Fruit fly (Drosophila melanogaster) whole organism, embryonic: ENCODE results near the gene Ser12.

Experiments used
- BtbVII ChIP-seq: fragments of 200-800 bp; sonication (Bioruptor generic); optimal IDR thresholded peaks from 3 replicates; lab custom pipeline; 2017; ENCODE audit warnings: missing biosample characterization, mild to moderate bottlenecking, missing genetic modification characterization
- CG11456 ChIP-seq: fragments of 200-800 bp; sonication (Bioruptor generic); IDR thresholded peaks from 3 replicates; pipeline ENCODE4 v1.3.6; 2022; ENCODE audit warnings: missing biosample characterization, missing genetic modification characterization
- CG11560 ChIP-seq: fragments of 200-800 bp; sonication (Bioruptor generic); IDR thresholded peaks from 3 replicates; pipeline ENCODE4 v1.3.6; 2022; ENCODE audit warnings: missing biosample characterization, missing genetic modification characterization
- CG13894 ChIP-seq: fragments of 200-800 bp; sonication (Bioruptor generic); optimal IDR thresholded peaks from 3 replicates; lab custom pipeline; 2018; ENCODE audit warnings: missing biosample characterization, mild to moderate bottlenecking, missing genetic modification characterization, moderate library complexity
- CG15269 ChIP-seq: fragments of 200-800 bp; sonication (Bioruptor generic); optimal IDR thresholded peaks from 2 replicates; lab custom pipeline; 2018; ENCODE audit warnings: missing biosample characterization, mild to moderate bottlenecking, missing genetic modification characterization, moderate library complexity
- CG1603 ChIP-seq: fragments of 200-800 bp; sonication (Bioruptor generic); optimal IDR thresholded peaks from 2 replicates; lab custom pipeline; 2019; ENCODE audit warnings: missing biosample characterization, mild to moderate bottlenecking, missing genetic modification characterization, moderate library complexity
- CG1647 ChIP-seq: fragments of 200-800 bp; sonication (Bioruptor generic); optimal IDR thresholded peaks from 3 replicates; lab custom pipeline; 2016; ENCODE audit warnings: missing biosample characterization, missing genetic modification characterization
- CG17361 ChIP-seq: fragments of 200-800 bp; sonication (Bioruptor generic); IDR thresholded peaks from 3 replicates; pipeline ENCODE4 v1.3.6; 2022; ENCODE audit warnings: missing biosample characterization, missing genetic modification characterization
- CG17802 ChIP-seq: fragments of 200-800 bp; sonication (Bioruptor generic); optimal IDR thresholded peaks from 2 replicates; lab custom pipeline; 2018; ENCODE audit warnings: missing biosample characterization, mild to moderate bottlenecking, missing genetic modification characterization, moderate library complexity
- CG2712 ChIP-seq: fragments of 200-800 bp; optimal IDR thresholded peaks from 3 replicates; lab custom pipeline; 2019; ENCODE audit warnings: missing biosample characterization, mild to moderate bottlenecking, missing genetic modification characterization, moderate library complexity
- CG3065 ChIP-seq: fragments of 200-800 bp; sonication (Bioruptor generic); optimal IDR thresholded peaks from 2 replicates; lab custom pipeline; 2016; ENCODE audit warnings: missing biosample characterization, missing genetic modification characterization
- CG31388 ChIP-seq: fragments of 200-800 bp; sonication (Bioruptor generic); optimal IDR thresholded peaks from 2 replicates; lab custom pipeline; 2016; ENCODE audit warnings: missing biosample characterization, missing genetic modification characterization
- CG3838 ChIP-seq: fragments of 200-800 bp; sonication (Bioruptor generic); optimal IDR thresholded peaks from 3 replicates; lab custom pipeline; 2016; ENCODE audit warnings: missing biosample characterization, missing genetic modification characterization
- CG7271 ChIP-seq: fragments of 200-800 bp; sonication (Bioruptor generic); optimal IDR thresholded peaks from 2 replicates; lab custom pipeline; 2018; ENCODE audit warnings: missing biosample characterization, mild to moderate bottlenecking, missing genetic modification characterization, moderate library complexity
- CG7745 ChIP-seq: fragments of 200-800 bp; sonication (Bioruptor generic); optimal IDR thresholded peaks from 2 replicates; lab custom pipeline; 2018; ENCODE audit warnings: missing biosample characterization, mild to moderate bottlenecking, missing genetic modification characterization, moderate library complexity
- CG7987 ChIP-seq: fragments of 200-800 bp; sonication (Bioruptor generic); optimal IDR thresholded peaks from 2 replicates; lab custom pipeline; 2018; ENCODE audit warnings: missing biosample characterization, mild to moderate bottlenecking, missing genetic modification characterization, moderate library complexity
- Dbx ChIP-seq: fragments of 200-800 bp; sonication (Bioruptor generic); IDR thresholded peaks from 3 replicates; pipeline ENCODE4 v1.3.6; 2022; ENCODE audit warnings: missing biosample characterization, missing genetic modification characterization
- Dip3 ChIP-seq: fragments of 200-800 bp; sonication (Bioruptor generic); optimal IDR thresholded peaks from 3 replicates; lab custom pipeline; 2016; ENCODE audit warnings: missing biosample characterization, missing genetic modification characterization
- Dp ChIP-seq: fragments of 200-800 bp; sonication (Bioruptor generic); optimal IDR thresholded peaks from 2 replicates; lab custom pipeline; 2018; ENCODE audit warnings: missing biosample characterization, mild to moderate bottlenecking, missing genetic modification characterization, moderate library complexity
- ERR ChIP-seq: fragments of 200-800 bp; sonication (Bioruptor generic); optimal IDR thresholded peaks from 2 replicates; lab custom pipeline; 2016; ENCODE audit warnings: missing biosample characterization, missing genetic modification characterization
- GATAe ChIP-seq: fragments of 200-800 bp; sonication (Bioruptor generic); conservative IDR thresholded peaks from 2 replicates; pipeline ENCODE4 v1.3.6; 2022; ENCODE audit warnings: missing biosample characterization, missing genetic modification characterization
- Hmr ChIP-seq: fragments of 200-800 bp; sonication (Bioruptor generic); optimal IDR thresholded peaks from 3 replicates; lab custom pipeline; 2017; ENCODE audit warnings: mild to moderate bottlenecking, missing biosample characterization, missing genetic modification reagents, missing genetic modification characterization
- Hmx ChIP-seq: fragments of 200-800 bp; sonication (Bioruptor generic); optimal IDR thresholded peaks from 2 replicates; lab custom pipeline; 2016; ENCODE audit warnings: missing biosample characterization, missing genetic modification characterization
- Lim3 ChIP-seq: fragments of 200-800 bp; sonication (Bioruptor generic); IDR thresholded peaks from 2 replicates; pipeline ENCODE4 v1.3.6; 2022; ENCODE audit warnings: missing biosample characterization, missing genetic modification characterization
- Mes4 ChIP-seq: fragments of 200-800 bp; sonication (Bioruptor generic); optimal IDR thresholded peaks from 2 replicates; lab custom pipeline; 2016; ENCODE audit warnings: missing biosample characterization, missing genetic modification characterization
- Optix ChIP-seq: fragments of 200-800 bp; sonication (Bioruptor generic); IDR thresholded peaks from 3 replicates; pipeline ENCODE4 v1.3.6; 2022; ENCODE audit warnings: missing biosample characterization, missing genetic modification characterization
- Sin3A ChIP-seq: fragments of >200 bp; optimal IDR thresholded peaks from 2 replicates; lab custom pipeline; 2018
- Sry-β ChIP-seq: fragments of 200-800 bp; sonication (Bioruptor generic); optimal IDR thresholded peaks from 2 replicates; lab custom pipeline; 2018; ENCODE audit warnings: missing biosample characterization, mild to moderate bottlenecking, missing genetic modification characterization, moderate library complexity
- az2 ChIP-seq: fragments of 200-800 bp; sonication (Bioruptor generic); optimal IDR thresholded peaks from 3 replicates; lab custom pipeline; 2016; ENCODE audit warnings: missing biosample characterization, missing genetic modification characterization
- cato ChIP-seq: fragments of 200-800 bp; sonication (Bioruptor generic); optimal IDR thresholded peaks from 2 replicates; lab custom pipeline; 2016; ENCODE audit warnings: missing biosample characterization, missing genetic modification characterization, borderline replicate concordance
- chn ChIP-seq: fragments of 200-800 bp; sonication (Bioruptor generic); optimal IDR thresholded peaks from 2 replicates; lab custom pipeline; 2016; ENCODE audit warnings: missing biosample characterization, missing genetic modification characterization
- ci ChIP-seq: fragments of 200-800 bp; sonication (Bioruptor generic); IDR thresholded peaks from 3 replicates; pipeline ENCODE4 v1.3.6; 2022; ENCODE audit warnings: missing biosample characterization, missing genetic modification characterization
- crc ChIP-seq: fragments of 200-800 bp; sonication (Bioruptor generic); optimal IDR thresholded peaks from 2 replicates; lab custom pipeline; 2016; ENCODE audit warnings: missing biosample characterization, missing genetic modification characterization
- dimm ChIP-seq: fragments of 200-800 bp; sonication (Bioruptor generic); IDR thresholded peaks from 2 replicates; pipeline ENCODE4 v1.3.6; 2022; ENCODE audit warnings: missing biosample characterization, missing genetic modification characterization
- fd64A ChIP-seq: fragments of 200-800 bp; sonication (Bioruptor generic); optimal IDR thresholded peaks from 3 replicates; lab custom pipeline; 2018; ENCODE audit warnings: missing biosample characterization, mild to moderate bottlenecking, missing genetic modification characterization
- fru ChIP-seq: fragments of >200 bp; optimal IDR thresholded peaks from 2 replicates; lab custom pipeline; 2017
- grn ChIP-seq: fragments of 200-800 bp; sonication (Bioruptor generic); optimal IDR thresholded peaks from 3 replicates; lab custom pipeline; 2017; ENCODE audit warnings: missing biosample characterization, missing genetic modification characterization
- ham ChIP-seq: fragments of 200-800 bp; sonication (Bioruptor generic); IDR thresholded peaks from 2 replicates; pipeline ENCODE4 v1.3.6; 2022; ENCODE audit warnings: missing biosample characterization, missing genetic modification characterization
- hth ChIP-seq: fragments of >200 bp; optimal IDR thresholded peaks from 2 replicates; lab custom pipeline; 2017; ENCODE audit warnings: inconsistent platforms
- inv ChIP-seq: fragments of 200-800 bp; sonication (Bioruptor generic); IDR thresholded peaks from 2 replicates; pipeline ENCODE4 v1.3.6; 2022; ENCODE audit warnings: missing biosample characterization, missing genetic modification characterization; ENCODE audit not compliant: partially characterized antibody
- klu ChIP-seq: fragments of 200-800 bp; sonication (Bioruptor generic); IDR thresholded peaks from 2 replicates; pipeline ENCODE4 v1.3.6; 2022; ENCODE audit warnings: missing biosample characterization, missing genetic modification characterization
- mam ChIP-seq: fragments of 200-800 bp; sonication (Bioruptor generic); optimal IDR thresholded peaks from 3 replicates; lab custom pipeline; 2016; ENCODE audit warnings: missing biosample characterization, missing genetic modification characterization
- nau ChIP-seq: fragments of 200-800 bp; sonication (Bioruptor generic); optimal IDR thresholded peaks from 3 replicates; lab custom pipeline; 2017; ENCODE audit warnings: missing biosample characterization, mild to moderate bottlenecking, missing genetic modification characterization, missing genetic modification reagents
- nerfin-1 ChIP-seq: fragments of 200-800 bp; sonication (Bioruptor generic); optimal IDR thresholded peaks from 3 replicates; lab custom pipeline; 2019; ENCODE audit warnings: missing biosample characterization, mild to moderate bottlenecking, missing genetic modification characterization, moderate library complexity
- nom ChIP-seq: fragments of 200-800 bp; sonication (Bioruptor generic); optimal IDR thresholded peaks from 2 replicates; lab custom pipeline; 2017; ENCODE audit warnings: missing biosample characterization, missing genetic modification characterization, mild to moderate bottlenecking, moderate library complexity, missing genetic modification reagents
- odd ChIP-seq: fragments of 200-800 bp; sonication (Bioruptor generic); optimal IDR thresholded peaks from 2 replicates; lab custom pipeline; 2017; ENCODE audit warnings: missing biosample characterization, mild to moderate bottlenecking, missing genetic modification characterization
- org-1 ChIP-seq: fragments of 200-800 bp; sonication (Bioruptor generic); optimal IDR thresholded peaks from 2 replicates; lab custom pipeline; 2017; ENCODE audit warnings: missing biosample characterization, missing genetic modification characterization
- pho ChIP-seq: fragments of 200-800 bp; sonication (Bioruptor generic); optimal IDR thresholded peaks from 2 replicates; lab custom pipeline; 2016; ENCODE audit warnings: missing biosample characterization, missing genetic modification characterization
- rib ChIP-seq: fragments of 200-800 bp; sonication (Bioruptor generic); IDR thresholded peaks from 2 replicates; pipeline ENCODE4 v1.3.6; 2022; ENCODE audit warnings: missing biosample characterization, missing genetic modification characterization
- seq ChIP-seq: fragments of 200-800 bp; sonication (Bioruptor generic); IDR thresholded peaks from 2 replicates; pipeline ENCODE4 v1.3.6; 2022; ENCODE audit warnings: missing biosample characterization, missing genetic modification characterization
- sima ChIP-seq: fragments of 200-800 bp; sonication (Bioruptor generic); optimal IDR thresholded peaks from 2 replicates; lab custom pipeline; 2016; ENCODE audit warnings: missing biosample characterization, missing genetic modification characterization
- usp ChIP-seq: fragments of >200 bp; optimal IDR thresholded peaks from 2 replicates; lab custom pipeline; 2017; ENCODE audit warnings: missing biosample characterization, missing genetic modification characterization

Ser12 gene

DNA sequence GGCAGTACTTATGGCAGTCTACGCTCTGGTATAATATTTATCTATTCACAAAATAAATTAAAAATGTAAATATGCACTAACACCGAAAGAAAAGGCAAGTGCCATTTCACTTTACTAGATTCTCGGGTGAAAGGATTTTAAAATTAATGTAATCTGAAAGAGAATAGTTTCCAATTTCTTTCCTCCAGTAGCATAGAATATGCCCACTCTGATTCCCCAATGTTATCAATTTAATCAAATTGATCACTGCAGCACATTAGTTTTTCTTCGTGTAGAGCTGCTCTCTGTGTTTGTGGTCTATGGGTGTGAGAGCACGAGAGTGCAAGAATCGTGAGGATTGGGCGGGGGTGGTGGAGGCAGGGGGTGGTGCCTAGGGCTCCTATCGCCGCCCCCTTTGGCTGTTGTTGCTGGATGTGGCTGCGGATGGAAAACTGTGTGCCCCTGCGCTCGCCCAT, 49.9 kb downstream of the Ser12 start (continued):
- TF ChIP-seq nau (GFP tag; lab: Kevin White, UChicago) (peak; percentile 86), Hmx (no peak), ci (peak; percentile 80), CG11560 (tag; lab: Robert Waterston, UW) (no peak), ERR (GFP tag; lab: Kevin White, UChicago) (peak; percentile 24), CG15269 (tag; lab: Kevin White, UChicago) (peak; percentile 50), CG2712 (peak; percentile 94), dimm (0 out of 2 replicates have a peak, but pooled peaks have one; percentile 31), org-1 (GFP tag; lab: Kevin White, UChicago) (peak; percentile 76), CG1603 (tag; lab: Kevin White, UChicago) (peak; percentile 83), fd64A (peak; percentile 90), Mes4 (GFP tag; lab: Kevin White, UChicago) (peak; percentile 75), Lim3 (no peak; the same call in 1 of the 2 replicates), mam (GFP tag; lab: Kevin White, UChicago) (peak; percentile 19), nerfin-1 (peak; percentile 92), CG7745 (tag; lab: Kevin White, UChicago) (peak; percentile 51), chn (GFP tag; lab: Kevin White, UChicago) (peak; percentile 82), odd (peak; percentile 75), fru (lab: Kevin White, UChicago) (no peak), CG3065 (GFP tag; lab: Kevin White, UChicago) (peak; percentile 61), sima (GFP tag; lab: Kevin White, UChicago) (no peak), CG31388 (peak; percentile 52), CG7271 (tag; lab: Kevin White, UChicago) (peak; percentile 6), crc (GFP tag; lab: Kevin White, UChicago) (peak; percentile 42), CG17361 (GFP tag; lab: Robert Waterston, UW) (no peak; the same call in 2 of the 3 replicates), Sry-β (GFP tag; lab: Kevin White, UChicago) (peak; percentile 69), Dp (GFP tag; lab: Kevin White, UChicago) (no peak), CG7987 (GFP tag; lab: Kevin White, UChicago) (peak; percentile 59), Hmr (GFP tag; lab: Kevin White, UChicago) (peak; percentile 45), Dip3 (GFP tag; lab: Kevin White, UChicago) (no peak), Sin3A (lab: Kevin White, UChicago) (no peak), pho (no peak), grn (GFP tag; lab: Kevin White, UChicago) (peak; percentile 49), GATAe (no peak), CG17802 (tag; lab: Kevin White, UChicago) (peak; percentile 61), rib (no peak), az2 (GFP tag; lab: Kevin White, UChicago) (peak; percentile 86), usp (no peak), cato (peak; percentile 88), CG3838 (GFP tag; lab: Kevin White, UChicago) (peak; percentile 14), Optix (GFP tag; lab: Robert Waterston, UW) (peak; percentile 75), hth (no peak), klu (GFP tag; lab: Robert Waterston, UW) (no peak), seq (GFP tag; lab: Robert Waterston, UW) (no peak), ham (GFP tag; lab: Robert Waterston, UW) (no peak), CG11456 (0 out of 3 replicates have a peak, but pooled peaks have one; percentile 18), CG13894 (tag; lab: Kevin White, UChicago) (no peak), CG1647 (peak; percentile 46), BtbVII (GFP tag; lab: Kevin White, UChicago) (peak; percentile 71), Dbx (GFP tag; lab: Robert Waterston, UW) (no peak), nom (no peak), inv (GFP tag; lab: Robert Waterston, UW) (no peak)
